Worm (Caenorhabditis elegans) whole organism, early embryonic: ENCODE data around the gene clec-57.

Experiments used
- ama-1 ChIP-seq: fragments of 150-350 bp; optimal IDR thresholded peaks from 2 replicates; lab custom pipeline; 2014
- ceh-13 ChIP-seq: fragments of 200-800 bp; sonication (Bioruptor generic); optimal IDR thresholded peaks from 2 replicates; lab custom pipeline; 2018; ENCODE audit warnings: mild to moderate bottlenecking, missing genetic modification characterization, missing compliant biosample characterization
- ets-7 ChIP-seq: sonication (generic microtip); optimal IDR thresholded peaks from 2 replicates; lab custom pipeline; 2016; ENCODE audit warnings: missing genotype, missing genetic modification characterization, missing compliant biosample characterization
- scrt-1 ChIP-seq: fragments of 200-800 bp; sonication (Bioruptor generic); IDR thresholded peaks from 2 replicates; pipeline ENCODE4 v1.3.6; 2022; ENCODE audit warnings: missing genetic modification characterization, missing compliant biosample characterization
- tbx-11 ChIP-seq: fragments of 200-800 bp; sonication (Bioruptor generic); IDR thresholded peaks from 2 replicates; pipeline ENCODE4 v1.3.6; 2022; ENCODE audit warnings: missing genetic modification characterization, missing compliant biosample characterization
- tra-4 ChIP-seq: sonication (generic microtip); optimal IDR thresholded peaks from 2 replicates; lab custom pipeline; 2017; ENCODE audit warnings: missing genetic modification characterization, missing compliant biosample characterization

ce11 chrV:14480533-14480932 is 11.5 kb downstream of the clec-57 start:
- no peak for TF ChIP-seq ceh-13 (GFP tag; lab: Kevin White, UChicago)
- TF ChIP-seq tra-4 = no peak
- TF ChIP-seq tbx-11 = no peak
- TF ChIP-seq scrt-1 (GFP tag; lab: Robert Waterston, UW) = no peak
- no peak for TF ChIP-seq ets-7 (tag; lab: Kevin White, UChicago)
- TF ChIP-seq ama-1 (lab: Kevin White, UChicago) = no peak
